Fruit fly (Drosophila melanogaster) whole organism, embryonic: ENCODE measurements around the gene Ythdf.

Source experiments
- Bdp1 ChIP-seq: fragments of 200-800 bp; sonication (Bioruptor generic); optimal IDR thresholded peaks from 3 replicates; lab custom pipeline; 2016; ENCODE audit warnings: missing biosample characterization, missing genetic modification characterization
- BtbVII ChIP-seq: fragments of 200-800 bp; sonication (Bioruptor generic); optimal IDR thresholded peaks from 3 replicates; lab custom pipeline; 2017; ENCODE audit warnings: missing biosample characterization, mild to moderate bottlenecking, missing genetic modification characterization
- CG10209 ChIP-seq: fragments of 200-800 bp; sonication (Bioruptor generic); optimal IDR thresholded peaks from 3 replicates; lab custom pipeline; 2017; ENCODE audit warnings: missing biosample characterization, mild to moderate bottlenecking, missing genetic modification characterization, missing genetic modification reagents
- CG1024 ChIP-seq: fragments of 200-800 bp; sonication (Bioruptor generic); IDR thresholded peaks from 2 replicates; pipeline ENCODE4 v1.3.6; 2022; ENCODE audit warnings: missing biosample characterization, missing genetic modification characterization
- CG10366 ChIP-seq: fragments of 200-800 bp; sonication (Bioruptor generic); IDR thresholded peaks from 2 replicates; pipeline ENCODE4 v1.3.6; 2022; ENCODE audit warnings: missing biosample characterization, missing genetic modification characterization
- CG10543 ChIP-seq: fragments of 200-800 bp; sonication (Bioruptor generic); optimal IDR thresholded peaks from 3 replicates; lab custom pipeline; 2017; ENCODE audit warnings: missing biosample characterization, mild to moderate bottlenecking, missing genetic modification characterization, moderate library complexity
- CG11085 ChIP-seq: fragments of 200-800 bp; sonication (Bioruptor generic); IDR thresholded peaks from 2 replicates; pipeline ENCODE4 v1.3.6; 2022; ENCODE audit warnings: missing biosample characterization, missing genetic modification characterization
- CG14710 ChIP-seq: fragments of 200-800 bp; sonication (Bioruptor generic); optimal IDR thresholded peaks from 3 replicates; lab custom pipeline; 2019; ENCODE audit warnings: missing biosample characterization, mild to moderate bottlenecking, missing genetic modification characterization, moderate library complexity
- CG34376 ChIP-seq: fragments of 200-800 bp; sonication (Bioruptor generic); optimal IDR thresholded peaks from 2 replicates; lab custom pipeline; 2018; ENCODE audit warnings: missing biosample characterization, mild to moderate bottlenecking, missing genetic modification characterization
- CG3847 ChIP-seq: fragments of 200-800 bp; sonication (Bioruptor generic); IDR thresholded peaks from 2 replicates; pipeline ENCODE4 v1.3.6; 2022; ENCODE audit warnings: missing biosample characterization, missing genetic modification characterization
- CG4328 ChIP-seq: fragments of 200-800 bp; sonication (Bioruptor generic); optimal IDR thresholded peaks from 3 replicates; lab custom pipeline; 2017; ENCODE audit warnings: missing biosample characterization, missing genetic modification reagents, missing genetic modification characterization
- CG6175 ChIP-seq: fragments of 200-800 bp; sonication (Bioruptor generic); IDR thresholded peaks from 3 replicates; pipeline ENCODE4 v1.3.6; 2022; ENCODE audit warnings: missing biosample characterization, missing genetic modification characterization
- CG6254 ChIP-seq: fragments of 200-800 bp; sonication (Bioruptor generic); optimal IDR thresholded peaks from 3 replicates; lab custom pipeline; 2017; ENCODE audit warnings: mild to moderate bottlenecking, missing biosample characterization, missing genetic modification reagents, missing genetic modification characterization
- CG6683 ChIP-seq: fragments of 200-800 bp; sonication (Bioruptor generic); optimal IDR thresholded peaks from 2 replicates; lab custom pipeline; 2017; ENCODE audit warnings: missing biosample characterization, mild to moderate bottlenecking, missing genetic modification characterization, missing genetic modification reagents
- CG6689 ChIP-seq: fragments of 200-800 bp; sonication (Bioruptor generic); IDR thresholded peaks from 2 replicates; pipeline ENCODE4 v1.3.6; 2022; ENCODE audit warnings: missing biosample characterization, missing genetic modification characterization
- CG9215 ChIP-seq: fragments of 200-800 bp; sonication (Bioruptor generic); IDR thresholded peaks from 2 replicates; pipeline ENCODE4 v1.3.6; 2022; ENCODE audit warnings: missing biosample characterization, missing genetic modification characterization
- CG9727 ChIP-seq: fragments of 200-800 bp; sonication (Bioruptor generic); optimal IDR thresholded peaks from 3 replicates; lab custom pipeline; 2017; ENCODE audit warnings: missing biosample characterization, mild to moderate bottlenecking, missing genetic modification characterization
- CoRest ChIP-seq: fragments of 200-800 bp; sonication (Bioruptor generic); optimal IDR thresholded peaks from 3 replicates; lab custom pipeline; 2018; ENCODE audit warnings: missing biosample characterization, mild to moderate bottlenecking, missing genetic modification characterization, moderate library complexity
- CrebB ChIP-seq: fragments of 200-800 bp; sonication (Bioruptor generic); optimal IDR thresholded peaks from 3 replicates; lab custom pipeline; 2018; ENCODE audit warnings: missing biosample characterization, mild to moderate bottlenecking, missing genetic modification characterization
- D ChIP-seq, 2 experiments: fragments of 200-800 bp in 1 of 2; fragments of >200 bp in 1 of 2; sonication (Bioruptor generic) in 1 of 2; optimal IDR thresholded peaks; 2 replicates in 1 of 2; 3 replicates in 1 of 2; lab custom pipeline; 2017; ENCODE audit warnings: mild to moderate bottlenecking in 1 of 2, missing biosample characterization in 1 of 2, missing genetic modification characterization in 1 of 2, missing genetic modification reagents in 1 of 2
- Dad ChIP-seq: fragments of 200-800 bp; sonication (Bioruptor generic); optimal IDR thresholded peaks from 3 replicates; lab custom pipeline; 2016; ENCODE audit warnings: missing biosample characterization, missing genetic modification characterization
- Ets97D ChIP-seq: fragments of 200-800 bp; sonication (Bioruptor generic); optimal IDR thresholded peaks from 3 replicates; lab custom pipeline; 2016; ENCODE audit warnings: missing biosample characterization, missing genetic modification characterization
- MESR4 ChIP-seq: fragments of 200-800 bp; sonication (Bioruptor generic); optimal IDR thresholded peaks from 2 replicates; lab custom pipeline; 2018; ENCODE audit warnings: missing biosample characterization, mild to moderate bottlenecking, missing genetic modification characterization, moderate library complexity
- Mad ChIP-seq: fragments of 200-800 bp; sonication (Bioruptor generic); optimal IDR thresholded peaks from 2 replicates; lab custom pipeline; 2016; ENCODE audit warnings: missing biosample characterization, missing genetic modification characterization
- NC2β ChIP-seq: fragments of 200-800 bp; sonication (Bioruptor generic); optimal IDR thresholded peaks from 2 replicates; lab custom pipeline; 2016; ENCODE audit warnings: missing biosample characterization, missing genetic modification characterization
- Oli ChIP-seq: fragments of 200-800 bp; sonication (Bioruptor generic); optimal IDR thresholded peaks from 2 replicates; lab custom pipeline; 2018; ENCODE audit warnings: missing biosample characterization, mild to moderate bottlenecking, missing genetic modification characterization, moderate library complexity
- Ptx1 ChIP-seq: fragments of 200-800 bp; sonication (Bioruptor generic); IDR thresholded peaks from 2 replicates; pipeline ENCODE4 v1.3.6; 2022; ENCODE audit warnings: missing biosample characterization, missing genetic modification characterization
- Spps ChIP-seq: fragments of 200-800 bp; sonication (Bioruptor generic); optimal IDR thresholded peaks from 2 replicates; lab custom pipeline; 2018; ENCODE audit warnings: missing biosample characterization, mild to moderate bottlenecking, missing genetic modification characterization
- Sry-δ ChIP-seq: fragments of 200-800 bp; sonication (Bioruptor generic); optimal IDR thresholded peaks from 2 replicates; lab custom pipeline; 2016; ENCODE audit warnings: missing biosample characterization, missing genetic modification characterization
- cad ChIP-seq: fragments of >200 bp; optimal IDR thresholded peaks from 2 replicates; lab custom pipeline; 2017; ENCODE audit warnings: missing biosample characterization, missing genetic modification characterization
- cas ChIP-seq: fragments of 200-800 bp; sonication (Bioruptor generic); IDR thresholded peaks from 2 replicates; pipeline ENCODE4 v1.3.6; 2022; ENCODE audit warnings: missing biosample characterization, missing genetic modification characterization
- chm ChIP-seq: fragments of 200-800 bp; sonication (Bioruptor generic); IDR thresholded peaks from 2 replicates; pipeline ENCODE4 v1.3.6; 2022; ENCODE audit warnings: missing biosample characterization, missing genetic modification characterization
- croc ChIP-seq: fragments of 200-800 bp; sonication (Bioruptor generic); conservative IDR thresholded peaks from 3 replicates; pipeline ENCODE4 v1.3.6; 2022; ENCODE audit warnings: missing biosample characterization, missing genetic modification characterization
- dan ChIP-seq: fragments of 200-800 bp; sonication (Bioruptor generic); IDR thresholded peaks from 2 replicates; pipeline ENCODE4 v1.3.6; 2022; ENCODE audit warnings: missing biosample characterization, missing genetic modification characterization
- dmrt11E ChIP-seq: fragments of 200-800 bp; sonication (Bioruptor generic); optimal IDR thresholded peaks from 3 replicates; lab custom pipeline; 2018; ENCODE audit warnings: missing biosample characterization, mild to moderate bottlenecking, missing genetic modification characterization, moderate library complexity
- en ChIP-seq: fragments of 200-800 bp; sonication (Bioruptor generic); optimal IDR thresholded peaks from 2 replicates; lab custom pipeline; 2016; ENCODE audit warnings: missing biosample characterization, missing genetic modification characterization
- exex ChIP-seq: fragments of 200-800 bp; sonication (Bioruptor generic); optimal IDR thresholded peaks from 4 replicates; lab custom pipeline; 2018; ENCODE audit warnings: missing biosample characterization, mild to moderate bottlenecking, missing genetic modification characterization, moderate library complexity
- fd3F ChIP-seq: fragments of 200-800 bp; sonication (Bioruptor generic); optimal IDR thresholded peaks from 2 replicates; lab custom pipeline; 2018; ENCODE audit warnings: missing biosample characterization, mild to moderate bottlenecking, missing genetic modification characterization, moderate library complexity
- fu2 ChIP-seq: fragments of 200-800 bp; sonication (Bioruptor generic); optimal IDR thresholded peaks from 2 replicates; lab custom pipeline; 2016; ENCODE audit warnings: missing biosample characterization, missing genetic modification characterization
- ind ChIP-seq: fragments of 200-800 bp; sonication (Bioruptor generic); optimal IDR thresholded peaks from 3 replicates; lab custom pipeline; 2016; ENCODE audit warnings: missing biosample characterization, missing genetic modification characterization
- kah ChIP-seq: fragments of 200-800 bp; sonication (Bioruptor generic); optimal IDR thresholded peaks from 2 replicates; lab custom pipeline; 2018; ENCODE audit warnings: missing biosample characterization, mild to moderate bottlenecking, missing genetic modification characterization
- lov ChIP-seq, 2 experiments: fragments of 200-800 bp in 1 of 2; fragments of >200 bp in 1 of 2; sonication (Bioruptor generic) in 1 of 2; IDR thresholded peaks in 1 of 2; optimal IDR thresholded peaks in 1 of 2; 2 replicates in 1 of 2; 3 replicates in 1 of 2; pipeline versions ENCODE4 v1.3.6 to Lab custom; 2017 to 2022; ENCODE audit warnings: missing biosample characterization in 1 of 2, missing genetic modification characterization in 1 of 2
- pfk ChIP-seq: fragments of 200-800 bp; sonication (Bioruptor generic); optimal IDR thresholded peaks from 2 replicates; lab custom pipeline; 2018; ENCODE audit warnings: missing biosample characterization, mild to moderate bottlenecking, missing genetic modification characterization, moderate library complexity
- pnt ChIP-seq: fragments of 200-800 bp; sonication (Bioruptor generic); optimal IDR thresholded peaks from 3 replicates; lab custom pipeline; 2016; ENCODE audit warnings: missing biosample characterization, missing genetic modification characterization
- run ChIP-seq: fragments of 200-800 bp; sonication (Bioruptor generic); optimal IDR thresholded peaks from 3 replicates; lab custom pipeline; 2018; ENCODE audit warnings: missing biosample characterization, mild to moderate bottlenecking, missing genetic modification characterization
- sqz ChIP-seq: fragments of 200-800 bp; sonication (Bioruptor generic); optimal IDR thresholded peaks from 3 replicates; lab custom pipeline; 2018; ENCODE audit warnings: missing biosample characterization, mild to moderate bottlenecking, missing genetic modification characterization
- sr ChIP-seq: fragments of 200-800 bp; sonication (Bioruptor generic); IDR thresholded peaks from 3 replicates; pipeline ENCODE4 v1.3.6; 2022; ENCODE audit warnings: missing biosample characterization, missing genetic modification characterization
- wek ChIP-seq: fragments of 200-800 bp; sonication (Bioruptor generic); optimal IDR thresholded peaks from 3 replicates; lab custom pipeline; 2018; ENCODE audit warnings: missing biosample characterization, mild to moderate bottlenecking, missing genetic modification characterization, moderate library complexity
- zf30C ChIP-seq: fragments of 200-800 bp; sonication (Bioruptor generic); optimal IDR thresholded peaks from 3 replicates; lab custom pipeline; 2018; ENCODE audit warnings: missing biosample characterization, mild to moderate bottlenecking, missing genetic modification characterization
- zfh1 ChIP-seq: fragments of 200-800 bp; sonication (Bioruptor generic); IDR thresholded peaks from 3 replicates; pipeline ENCODE4 v1.3.6; 2022; ENCODE audit warnings: missing biosample characterization, missing genetic modification characterization

Ythdf gene

DNA sequence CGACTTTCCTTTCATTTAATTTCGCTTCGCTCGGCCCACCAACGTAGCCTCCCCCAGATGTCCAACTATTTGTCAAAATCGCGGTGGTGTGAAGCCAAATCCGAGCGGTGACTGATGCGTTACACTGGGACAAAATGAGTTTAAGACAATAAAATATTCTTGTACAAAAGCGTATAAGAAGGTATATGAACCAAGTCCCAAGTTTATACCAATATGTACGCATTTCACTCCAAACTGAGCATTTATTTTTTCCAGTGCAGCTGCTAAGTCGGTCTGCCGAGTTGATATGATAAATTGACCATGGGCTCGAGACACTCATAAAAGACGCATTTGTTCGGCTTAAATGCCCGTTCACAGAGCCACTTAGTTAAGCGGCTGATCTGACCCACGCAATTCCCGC lies 34.3 kb downstream of the Ythdf start (continued):
- TF ChIP-seq NC2β (GFP tag; lab: Kevin White, UChicago) = no peak
- peak; percentile 29 for TF ChIP-seq CG9727 (GFP tag; lab: Kevin White, UChicago)
- TF ChIP-seq CG14710 (tag; lab: Kevin White, UChicago) = peak; percentile 21
- no peak for TF ChIP-seq sqz (GFP tag; lab: Kevin White, UChicago)
- peak; percentile 39 for TF ChIP-seq pnt
- no peak for TF ChIP-seq exex (tag; lab: Kevin White, UChicago)
- TF ChIP-seq zf30C (GFP tag; lab: Kevin White, UChicago) = no peak
- peak; percentile 50 for TF ChIP-seq Dad (GFP tag; lab: Kevin White, UChicago)
- no peak for TF ChIP-seq Spps (tag; lab: Kevin White, UChicago)
- TF ChIP-seq CG10543 (GFP tag; lab: Kevin White, UChicago) = no peak
- TF ChIP-seq ind = peak; percentile 70
- TF ChIP-seq kah (GFP tag; lab: Kevin White, UChicago) = no peak
- no peak for TF ChIP-seq CG6175 (GFP tag; lab: Robert Waterston, UW)
- TF ChIP-seq cas = no peak
- TF ChIP-seq pfk (GFP tag; lab: Kevin White, UChicago) = no peak
- TF ChIP-seq run (tag; lab: Kevin White, UChicago) = no peak
- TF ChIP-seq CG6254 (GFP tag; lab: Kevin White, UChicago) = no peak
- no peak for TF ChIP-seq BtbVII
- TF ChIP-seq CG6683 (GFP tag; lab: Kevin White, UChicago) = no peak
- TF ChIP-seq wek (GFP tag; lab: Kevin White, UChicago) = no peak
- no peak for TF ChIP-seq D (optimal IDR thresholded peaks at IDR 0.05; lab: Kevin White, UChicago)
- TF ChIP-seq D (GFP tag; optimal IDR thresholded peaks at IDR 0.05; lab: Kevin White, UChicago) = peak; percentile 45
- no peak for TF ChIP-seq Sry-δ
- TF ChIP-seq Mad = peak; percentile 53
- TF ChIP-seq CG10366 (GFP tag; lab: Robert Waterston, UW) = peak; percentile 66
- peak; percentile 76 for TF ChIP-seq Ptx1 (GFP tag; lab: Robert Waterston, UW)
- TF ChIP-seq CG1024 (GFP tag; lab: Robert Waterston, UW) = peak; percentile 72
- peak; percentile 31; the same call in 1 of the 2 replicates for TF ChIP-seq chm (GFP tag; lab: Robert Waterston, UW)
- no peak for TF ChIP-seq fd3F (GFP tag; lab: Kevin White, UChicago)
- peak; percentile 43 for TF ChIP-seq CoRest (tag; lab: Kevin White, UChicago)
- TF ChIP-seq Ets97D = no peak
- TF ChIP-seq en (GFP tag; lab: Kevin White, UChicago) = no peak
- no peak for TF ChIP-seq CG4328
- peak; percentile 48 for TF ChIP-seq dmrt11E (tag; lab: Kevin White, UChicago)
- TF ChIP-seq cad (GFP tag; lab: Kevin White, UChicago) = no peak
- peak; percentile 67 for TF ChIP-seq CG6689 (GFP tag; lab: Robert Waterston, UW)
- TF ChIP-seq sr (GFP tag; lab: Robert Waterston, UW) = peak; percentile 58; the same call in 2 of the 3 replicates
- peak; percentile 69 for TF ChIP-seq Oli
- TF ChIP-seq zfh1 (GFP tag; lab: Robert Waterston, UW) = peak; percentile 77
- no peak for TF ChIP-seq dan (GFP tag; lab: Robert Waterston, UW)
- peak; percentile 23; the same call in 1 of the 2 replicates for TF ChIP-seq CG3847
- TF ChIP-seq CG34376 (GFP tag; lab: Kevin White, UChicago) = no peak
- no peak for TF ChIP-seq CG11085 (GFP tag; lab: Robert Waterston, UW)
- TF ChIP-seq CrebB (tag; lab: Kevin White, UChicago) = no peak
- TF ChIP-seq CG10209 (GFP tag; lab: Kevin White, UChicago) = peak; percentile 47
- TF ChIP-seq croc = 0 out of 3 replicates have a peak, but pooled peaks have one; percentile 23
- peak; percentile 38 for TF ChIP-seq Bdp1
- TF ChIP-seq CG9215 (GFP tag; lab: Robert Waterston, UW) = 0 out of 2 replicates have a peak, but pooled peaks have one; percentile 13
- no peak for TF ChIP-seq MESR4 (GFP tag; lab: Kevin White, UChicago)
- TF ChIP-seq lov (optimal IDR thresholded peaks at IDR 0.05; lab: Kevin White, UChicago) = no peak
- TF ChIP-seq lov (GFP tag; IDR thresholded peaks at IDR 0.05; lab: Robert Waterston, UW) = no peak
- no peak for TF ChIP-seq fu2 (GFP tag; lab: Kevin White, UChicago)
